Worm (Caenorhabditis elegans) whole organism, late embryonic: ENCODE results near the gene R09E10.8.

Source experiments
- C38D4.7 ChIP-seq: fragments of 200-800 bp; sonication (Bioruptor generic); optimal IDR thresholded peaks from 2 replicates; lab custom pipeline; 2018; ENCODE audit warnings: mild to moderate bottlenecking, missing genetic modification characterization, moderate library complexity, missing compliant biosample characterization
- F13H6.1 ChIP-seq: sonication (generic microtip); optimal IDR thresholded peaks from 2 replicates; lab custom pipeline; 2016; ENCODE audit warnings: missing genetic modification characterization, missing compliant biosample characterization
- K02D7.2 ChIP-seq: sonication (generic microtip); optimal IDR thresholded peaks from 2 replicates; lab custom pipeline; 2017; ENCODE audit warnings: mild to moderate bottlenecking, missing genetic modification characterization, missing compliant biosample characterization
- K09A11.1 ChIP-seq: sonication (generic microtip); optimal IDR thresholded peaks from 2 replicates; lab custom pipeline; 2017; ENCODE audit warnings: antibody characterized with exemption, mild to moderate bottlenecking, missing genetic modification characterization, missing compliant biosample characterization; ENCODE audit not compliant: insufficient read depth
- Y22D7AL.16 ChIP-seq: sonication (generic microtip); optimal IDR thresholded peaks from 2 replicates; lab custom pipeline; 2016; ENCODE audit warnings: missing genetic modification characterization, missing compliant biosample characterization
- ceh-14 ChIP-seq: sonication (generic microtip); optimal IDR thresholded peaks from 2 replicates; lab custom pipeline; 2016; ENCODE audit warnings: missing genotype, missing genetic modification characterization, missing compliant biosample characterization
- ceh-19 ChIP-seq: fragments of 200-800 bp; sonication (Bioruptor generic); optimal IDR thresholded peaks from 2 replicates; lab custom pipeline; 2018; ENCODE audit warnings: mild to moderate bottlenecking, missing genetic modification characterization, missing compliant biosample characterization
- ceh-2 ChIP-seq: sonication (generic microtip); optimal IDR thresholded peaks from 2 replicates; lab custom pipeline; 2016; ENCODE audit warnings: missing genotype, missing genetic modification characterization, missing compliant biosample characterization
- ceh-24 ChIP-seq: sonication (generic microtip); optimal IDR thresholded peaks from 2 replicates; lab custom pipeline; 2016; ENCODE audit warnings: mild to moderate bottlenecking, missing genetic modification characterization, missing compliant biosample characterization
- ceh-31 ChIP-seq: sonication (generic microtip); optimal IDR thresholded peaks from 2 replicates; lab custom pipeline; 2016; ENCODE audit warnings: missing genetic modification characterization, missing compliant biosample characterization
- ceh-34 ChIP-seq: sonication (generic microtip); optimal IDR thresholded peaks from 2 replicates; lab custom pipeline; 2016; ENCODE audit warnings: mild to moderate bottlenecking, missing genetic modification characterization, missing compliant biosample characterization
- ceh-45 ChIP-seq: fragments of 200-800 bp; sonication (Bioruptor generic); IDR thresholded peaks from 2 replicates; pipeline ENCODE4 v1.3.6; 2022; ENCODE audit warnings: missing genetic modification reagents, missing genetic modification characterization, missing compliant biosample characterization
- ceh-6 ChIP-seq: fragments of 200-800 bp; sonication (Bioruptor generic); optimal IDR thresholded peaks from 2 replicates; lab custom pipeline; 2018; ENCODE audit warnings: mild to moderate bottlenecking, missing genetic modification characterization, missing compliant biosample characterization
- che-1 ChIP-seq: sonication (generic microtip); optimal IDR thresholded peaks from 2 replicates; lab custom pipeline; 2016; ENCODE audit warnings: mild to moderate bottlenecking, missing genetic modification characterization, missing compliant biosample characterization
- dmd-4 ChIP-seq: sonication (generic microtip); optimal IDR thresholded peaks from 2 replicates; lab custom pipeline; 2016; ENCODE audit warnings: borderline replicate concordance, missing genetic modification characterization, missing compliant biosample characterization
- dve-1 ChIP-seq: sonication (generic microtip); optimal IDR thresholded peaks from 2 replicates; lab custom pipeline; 2017; ENCODE audit warnings: antibody characterized with exemption, mild to moderate bottlenecking, missing genetic modification characterization, missing compliant biosample characterization
- elt-2 ChIP-seq: sonication (generic microtip); optimal IDR thresholded peaks from 2 replicates; lab custom pipeline; 2016; ENCODE audit warnings: missing genetic modification reagents, missing genetic modification characterization, missing compliant biosample characterization
- ets-4 ChIP-seq: sonication (generic microtip); optimal IDR thresholded peaks from 2 replicates; lab custom pipeline; 2016; ENCODE audit warnings: missing genetic modification characterization, missing compliant biosample characterization
- eyg-1 ChIP-seq: sonication (generic microtip); optimal IDR thresholded peaks from 2 replicates; lab custom pipeline; 2016; ENCODE audit warnings: missing genotype, missing genetic modification characterization, missing compliant biosample characterization
- fax-1 ChIP-seq: sonication (generic microtip); optimal IDR thresholded peaks from 2 replicates; lab custom pipeline; 2016; ENCODE audit warnings: missing genotype, missing genetic modification characterization, missing compliant biosample characterization
- fkh-10 ChIP-seq: fragments of 150-350 bp; optimal IDR thresholded peaks from 2 replicates; lab custom pipeline; 2014; ENCODE audit warnings: missing biosample characterization, missing genetic modification reagents, missing genetic modification characterization
- gmeb-2 ChIP-seq: sonication (generic microtip); optimal IDR thresholded peaks from 2 replicates; lab custom pipeline; 2016; ENCODE audit warnings: missing genetic modification characterization, inconsistent platforms, missing compliant biosample characterization
- hlh-15 ChIP-seq: sonication (generic microtip); optimal IDR thresholded peaks from 2 replicates; lab custom pipeline; 2016; ENCODE audit warnings: missing genetic modification characterization, missing compliant biosample characterization
- hlh-30 ChIP-seq: sonication (generic microtip); optimal IDR thresholded peaks from 2 replicates; lab custom pipeline; 2017; ENCODE audit warnings: antibody characterized with exemption, missing genetic modification characterization, missing compliant biosample characterization; ENCODE audit not compliant: insufficient read depth
- hlh-6 ChIP-seq: sonication (generic microtip); optimal IDR thresholded peaks from 2 replicates; lab custom pipeline; 2016; ENCODE audit warnings: missing genotype, missing genetic modification characterization, missing compliant biosample characterization
- hlh-8 ChIP-seq: sonication (generic microtip); optimal IDR thresholded peaks from 2 replicates; lab custom pipeline; 2016; ENCODE audit warnings: missing genotype, missing genetic modification characterization, missing compliant biosample characterization
- lim-6 ChIP-seq: sonication (generic microtip); optimal IDR thresholded peaks from 2 replicates; lab custom pipeline; 2016; ENCODE audit warnings: missing genetic modification characterization, missing compliant biosample characterization
- madf-2 ChIP-seq: sonication (generic microtip); optimal IDR thresholded peaks from 2 replicates; lab custom pipeline; 2017; ENCODE audit warnings: missing genetic modification characterization, missing compliant biosample characterization
- nfya-1 ChIP-seq: sonication (generic microtip); optimal IDR thresholded peaks from 2 replicates; lab custom pipeline; 2017; ENCODE audit warnings: missing genetic modification characterization, mild to moderate bottlenecking, missing compliant biosample characterization, antibody characterized with exemption, moderate library complexity
- nhr-232 ChIP-seq: sonication (generic microtip); optimal IDR thresholded peaks from 2 replicates; lab custom pipeline; 2016; ENCODE audit warnings: missing genetic modification characterization, missing compliant biosample characterization
- npax-4 ChIP-seq: sonication (generic microtip); optimal IDR thresholded peaks from 2 replicates; lab custom pipeline; 2016; ENCODE audit warnings: missing genetic modification characterization, missing compliant biosample characterization
- pag-3 ChIP-seq: sonication (generic microtip); optimal IDR thresholded peaks from 2 replicates; lab custom pipeline; 2016; ENCODE audit warnings: missing compliant biosample characterization, missing genetic modification characterization, borderline replicate concordance
- pat-9 ChIP-seq: fragments of 200-800 bp; sonication (Bioruptor generic); optimal IDR thresholded peaks from 2 replicates; lab custom pipeline; 2018; ENCODE audit warnings: mild to moderate bottlenecking, missing genetic modification characterization, moderate library complexity, missing compliant biosample characterization
- pax-1 ChIP-seq: fragments of 150-350 bp; optimal IDR thresholded peaks from 2 replicates; lab custom pipeline; 2014; ENCODE audit warnings: missing biosample characterization, missing genetic modification characterization
- pha-2 ChIP-seq: sonication (generic microtip); optimal IDR thresholded peaks from 2 replicates; lab custom pipeline; 2017; ENCODE audit warnings: mild to moderate bottlenecking, missing genetic modification characterization, missing compliant biosample characterization
- pqm-1 ChIP-seq: sonication (generic microtip); optimal IDR thresholded peaks from 2 replicates; lab custom pipeline; 2016; ENCODE audit warnings: missing genetic modification characterization, missing compliant biosample characterization
- pros-1 ChIP-seq: fragments of 150-350 bp; optimal IDR thresholded peaks from 2 replicates; lab custom pipeline; 2014; ENCODE audit warnings: missing biosample characterization, missing genetic modification reagents, missing genetic modification characterization
- ref-2 ChIP-seq: sonication (generic microtip); optimal IDR thresholded peaks from 2 replicates; lab custom pipeline; 2016; ENCODE audit warnings: missing genetic modification characterization, missing compliant biosample characterization
- rnt-1 ChIP-seq: sonication (generic microtip); optimal IDR thresholded peaks from 2 replicates; lab custom pipeline; 2016; ENCODE audit warnings: missing genetic modification characterization, missing compliant biosample characterization
- sdc-2 ChIP-seq: sonication (generic microtip); optimal IDR thresholded peaks from 2 replicates; lab custom pipeline; 2016; ENCODE audit warnings: missing genotype, missing genetic modification characterization, missing compliant biosample characterization
- sox-4 ChIP-seq: sonication (generic microtip); optimal IDR thresholded peaks from 2 replicates; lab custom pipeline; 2017; ENCODE audit warnings: mild to moderate bottlenecking, missing genetic modification characterization, inconsistent platforms, missing compliant biosample characterization
- tbx-2 ChIP-seq: sonication (generic microtip); optimal IDR thresholded peaks from 2 replicates; lab custom pipeline; 2016; ENCODE audit warnings: missing genetic modification characterization, missing compliant biosample characterization
- unc-42 ChIP-seq: sonication (generic microtip); optimal IDR thresholded peaks from 2 replicates; lab custom pipeline; 2016; ENCODE audit warnings: missing genotype, missing genetic modification characterization, missing compliant biosample characterization
- unc-86 ChIP-seq: sonication (generic microtip); optimal IDR thresholded peaks from 2 replicates; lab custom pipeline; 2016; ENCODE audit warnings: missing genetic modification characterization, missing compliant biosample characterization

Gene R09E10.8

DNA sequence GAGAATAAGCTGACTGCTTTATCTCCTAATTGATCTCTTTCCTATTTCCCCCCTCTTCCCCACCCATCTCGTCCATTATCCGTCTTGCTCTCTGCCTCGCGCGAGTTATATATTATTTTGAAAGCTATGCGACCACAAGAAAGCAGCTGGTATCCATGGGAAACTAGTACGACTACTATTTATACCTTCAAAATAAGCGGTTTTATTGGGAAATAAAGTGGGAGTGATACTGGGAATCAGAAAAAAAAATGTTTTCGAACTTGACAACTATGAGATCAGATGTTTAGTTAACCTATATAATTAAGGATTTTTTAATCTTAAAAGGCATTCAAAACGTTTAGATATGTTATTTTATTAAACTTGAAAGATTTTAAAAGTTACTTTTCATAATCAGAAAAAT lies 29.5 kb upstream of the R09E10.8 start:
- TF ChIP-seq dmd-4 (tag; lab: Kevin White, UChicago) (no peak), hlh-6 (no peak), nhr-232 (tag; lab: Kevin White, UChicago) (no peak), sox-4 (no peak), ceh-24 (tag; lab: Kevin White, UChicago) (no peak), hlh-30 (tag; lab: Kevin White, UChicago) (no peak), nfya-1 (tag; lab: Kevin White, UChicago) (no peak), unc-42 (tag; lab: Kevin White, UChicago) (no peak), pag-3 (tag; lab: Kevin White, UChicago) (no peak), fax-1 (no peak), ets-4 (tag; lab: Kevin White, UChicago) (no peak), dve-1 (no peak)

- TF ChIP-seq ceh-6 (no peak), dmd-4 (tag; lab: Kevin White, UChicago) (no peak), eyg-1 (no peak), rnt-1 (no peak), F13H6.1 (no peak), ceh-45 (GFP tag; lab: Robert Waterston, UW) (no peak), fkh-10 (GFP tag; lab: Kevin White, UChicago) (no peak), tbx-2 (no peak), hlh-15 (tag; lab: Kevin White, UChicago) (no peak), ceh-24 (tag; lab: Kevin White, UChicago) (no peak), ceh-2 (tag; lab: Kevin White, UChicago) (no peak), Y22D7AL.16 (no peak)
Measured at ce11 chrIV:10337286-10337685, 27.1 kb upstream of the R09E10.8 start.

DNA sequence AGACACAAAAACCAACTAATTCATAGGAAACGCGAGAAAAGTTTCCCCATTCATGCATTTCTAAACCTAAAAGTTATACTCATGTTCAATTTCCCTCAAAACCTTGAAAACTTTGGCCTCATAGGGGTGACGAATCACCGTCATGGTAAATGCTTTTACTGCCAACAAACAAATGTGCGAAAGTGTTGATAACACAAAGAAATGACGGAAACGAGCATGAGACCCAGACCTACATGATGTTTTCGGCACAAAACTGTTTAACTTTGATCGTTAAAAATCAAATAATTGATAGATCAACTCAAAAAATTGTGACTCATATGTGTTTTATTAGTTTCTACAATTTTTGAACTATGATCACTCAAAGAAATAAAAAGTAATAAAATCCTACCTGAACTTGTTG lies 21.7 kb upstream of the R09E10.8 start:
- no peak for TF ChIP-seq K02D7.2
- TF ChIP-seq fkh-10 (GFP tag; lab: Kevin White, UChicago) = no peak
- no peak for TF ChIP-seq pha-2 (tag; lab: Kevin White, UChicago)
- no peak for TF ChIP-seq pat-9 (tag; lab: Kevin White, UChicago)
- TF ChIP-seq che-1 (tag; lab: Kevin White, UChicago) = no peak
- TF ChIP-seq ceh-14 (tag; lab: Kevin White, UChicago) = no peak
- TF ChIP-seq ceh-19 (GFP tag; lab: Kevin White, UChicago) = no peak
- TF ChIP-seq C38D4.7 = no peak
- no peak for TF ChIP-seq gmeb-2 (tag; lab: Kevin White, UChicago)
- TF ChIP-seq hlh-30 (tag; lab: Kevin White, UChicago) = no peak
- TF ChIP-seq dmd-4 (tag; lab: Kevin White, UChicago) = no peak
- TF ChIP-seq elt-2 (tag; lab: Kevin White, UChicago) = no peak
- TF ChIP-seq unc-86 (tag; lab: Kevin White, UChicago) = no peak
- TF ChIP-seq hlh-8 (tag; lab: Kevin White, UChicago) = no peak
- TF ChIP-seq ets-4 (tag; lab: Kevin White, UChicago) = no peak
- TF ChIP-seq ceh-6 = no peak
- no peak for TF ChIP-seq lim-6 (tag; lab: Kevin White, UChicago)
- TF ChIP-seq pax-1 (tag; lab: Kevin White, UChicago) = no peak
- TF ChIP-seq, all 69 proteins: peak for 0

DNA sequence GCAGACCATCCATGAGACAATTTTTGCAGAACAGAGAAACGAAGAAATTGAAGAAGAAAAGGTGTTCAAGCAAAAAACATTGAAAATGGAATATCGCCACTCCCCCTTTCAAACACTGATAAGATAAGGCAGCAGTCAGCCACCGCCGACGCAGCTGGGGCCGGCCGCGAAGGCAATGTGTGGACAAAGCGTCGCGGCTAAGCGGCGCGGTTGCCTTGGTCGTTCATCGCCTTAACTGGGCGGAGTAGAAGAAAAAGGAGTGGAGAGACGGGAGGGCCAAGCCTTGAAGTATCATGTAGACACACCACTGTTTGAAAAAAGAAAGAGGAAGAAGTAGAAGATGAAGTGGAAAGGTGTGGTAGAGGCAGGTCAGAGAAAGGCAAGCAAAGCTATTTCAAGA lies 20.7 kb upstream of the R09E10.8 start:
- peak; percentile 56 for TF ChIP-seq elt-2 (tag; lab: Kevin White, UChicago)
- peak; percentile 15 for TF ChIP-seq hlh-6
- TF ChIP-seq ceh-31 (tag; lab: Kevin White, UChicago) = peak; percentile 30
- no peak for TF ChIP-seq npax-4 (tag; lab: Kevin White, UChicago)
- TF ChIP-seq ceh-14 (tag; lab: Kevin White, UChicago) = peak; percentile 21
- no peak for TF ChIP-seq sdc-2 (tag; lab: Kevin White, UChicago)
- TF ChIP-seq pros-1 (tag; lab: Kevin White, UChicago) = no peak
- TF ChIP-seq pqm-1 (tag; lab: Kevin White, UChicago) = peak; percentile 6
- TF ChIP-seq K09A11.1 (tag; lab: Kevin White, UChicago) = no peak
- no peak for TF ChIP-seq eyg-1
- TF ChIP-seq ceh-34 (tag; lab: Kevin White, UChicago) = peak; percentile 13
- no peak for TF ChIP-seq madf-2 (tag; lab: Kevin White, UChicago)
- no peak for TF ChIP-seq nhr-232 (tag; lab: Kevin White, UChicago)
- TF ChIP-seq ref-2 = peak; percentile 58
